Fruit fly (Drosophila melanogaster) whole organism, embryonic: ENCODE measurements around the gene CG44329.

Source experiments
- Adf1 ChIP-seq: fragments of 200-800 bp; sonication (Bioruptor generic); IDR thresholded peaks from 2 replicates; pipeline ENCODE4 v1.3.6; 2022; ENCODE audit warnings: missing biosample characterization, missing genetic modification characterization
- Atf-2 ChIP-seq: fragments of 200-800 bp; sonication (Bioruptor generic); optimal IDR thresholded peaks from 2 replicates; lab custom pipeline; 2016; ENCODE audit warnings: missing biosample characterization, missing genetic modification characterization
- Blimp-1 ChIP-seq: fragments of 200-800 bp; sonication (Bioruptor generic); optimal IDR thresholded peaks from 3 replicates; lab custom pipeline; 2018; ENCODE audit warnings: missing biosample characterization, missing genetic modification characterization, mild to moderate bottlenecking, moderate library complexity, missing genetic modification reagents
- CG10431 ChIP-seq: fragments of 200-800 bp; sonication (Bioruptor generic); optimal IDR thresholded peaks from 3 replicates; lab custom pipeline; 2018; ENCODE audit warnings: missing biosample characterization, mild to moderate bottlenecking, missing genetic modification characterization
- CG11695 ChIP-seq: fragments of 200-800 bp; sonication (Bioruptor generic); IDR thresholded peaks from 3 replicates; pipeline ENCODE4 v1.3.6; 2022; ENCODE audit warnings: missing biosample characterization, missing genetic modification characterization
- CG1647 ChIP-seq: fragments of 200-800 bp; sonication (Bioruptor generic); optimal IDR thresholded peaks from 3 replicates; lab custom pipeline; 2016; ENCODE audit warnings: missing biosample characterization, missing genetic modification characterization
- CG17829 ChIP-seq: fragments of 200-800 bp; optimal IDR thresholded peaks from 2 replicates; lab custom pipeline; 2019; ENCODE audit warnings: missing biosample characterization, mild to moderate bottlenecking, missing genetic modification characterization, moderate library complexity
- CG31224 ChIP-seq: fragments of 200-800 bp; sonication (Bioruptor generic); IDR thresholded peaks from 2 replicates; pipeline ENCODE4 v1.3.6; 2022; ENCODE audit warnings: missing biosample characterization, missing genetic modification characterization
- CG31365 ChIP-seq: fragments of 200-800 bp; sonication (Bioruptor generic); optimal IDR thresholded peaks from 2 replicates; lab custom pipeline; 2018; ENCODE audit warnings: missing biosample characterization, mild to moderate bottlenecking, missing genetic modification characterization
- CG3838 ChIP-seq: fragments of 200-800 bp; sonication (Bioruptor generic); optimal IDR thresholded peaks from 3 replicates; lab custom pipeline; 2016; ENCODE audit warnings: missing biosample characterization, missing genetic modification characterization
- CG4282 ChIP-seq: fragments of 200-800 bp; sonication (Bioruptor generic); optimal IDR thresholded peaks from 2 replicates; lab custom pipeline; 2016; ENCODE audit warnings: missing biosample characterization, missing genetic modification characterization
- CG4360 ChIP-seq: fragments of 200-800 bp; sonication (Bioruptor generic); IDR thresholded peaks from 2 replicates; pipeline ENCODE4 v1.3.6; 2022; ENCODE audit warnings: missing biosample characterization, missing genetic modification characterization
- CG5180 ChIP-seq: fragments of 200-800 bp; sonication (Bioruptor generic); optimal IDR thresholded peaks from 3 replicates; lab custom pipeline; 2017; ENCODE audit warnings: missing biosample characterization, missing genetic modification characterization, mild to moderate bottlenecking, moderate library complexity, missing genetic modification reagents
- CG6272 ChIP-seq: fragments of 200-800 bp; sonication (Bioruptor generic); IDR thresholded peaks from 2 replicates; pipeline ENCODE4 v1.3.6; 2022; ENCODE audit warnings: missing biosample characterization, missing genetic modification characterization
- CG7372 ChIP-seq: fragments of 200-800 bp; sonication (Bioruptor generic); IDR thresholded peaks from 2 replicates; pipeline ENCODE4 v1.3.6; 2022; ENCODE audit warnings: missing biosample characterization, missing genetic modification characterization
- CG7745 ChIP-seq: fragments of 200-800 bp; sonication (Bioruptor generic); optimal IDR thresholded peaks from 2 replicates; lab custom pipeline; 2018; ENCODE audit warnings: missing biosample characterization, mild to moderate bottlenecking, missing genetic modification characterization, moderate library complexity
- CG8281 ChIP-seq: fragments of 200-800 bp; sonication (Bioruptor generic); optimal IDR thresholded peaks from 2 replicates; lab custom pipeline; 2018; ENCODE audit warnings: missing biosample characterization, mild to moderate bottlenecking, missing genetic modification characterization, moderate library complexity
- CG8388 ChIP-seq: fragments of 200-800 bp; sonication (Bioruptor generic); optimal IDR thresholded peaks from 2 replicates; lab custom pipeline; 2019; ENCODE audit warnings: missing biosample characterization, mild to moderate bottlenecking, missing genetic modification characterization, moderate library complexity
- CG9932 ChIP-seq: fragments of 200-800 bp; sonication (Bioruptor generic); IDR thresholded peaks from 2 replicates; pipeline ENCODE4 v1.3.6; 2022; ENCODE audit warnings: missing biosample characterization, missing genetic modification characterization
- CHES-1-like ChIP-seq: fragments of 200-800 bp; sonication (Bioruptor generic); optimal IDR thresholded peaks from 2 replicates; lab custom pipeline; 2016; ENCODE audit warnings: missing biosample characterization, missing genetic modification characterization
- Camta ChIP-seq: fragments of 200-800 bp; sonication (Bioruptor generic); optimal IDR thresholded peaks from 2 replicates; lab custom pipeline; 2016; ENCODE audit warnings: missing biosample characterization, missing genetic modification characterization
- Dek ChIP-seq: fragments of 200-800 bp; sonication (Bioruptor generic); optimal IDR thresholded peaks from 3 replicates; lab custom pipeline; 2019; ENCODE audit warnings: missing biosample characterization, mild to moderate bottlenecking, missing genetic modification characterization, moderate library complexity
- Dfd ChIP-seq, 2 experiments: fragments of >200 bp; optimal IDR thresholded peaks; 2 replicates each; lab custom pipeline; 2017; ENCODE audit warnings: missing biosample characterization in 2 of 2, missing genetic modification characterization in 2 of 2
- HLH54F ChIP-seq: fragments of 200-800 bp; sonication (Bioruptor generic); optimal IDR thresholded peaks from 3 replicates; lab custom pipeline; 2016; ENCODE audit warnings: missing biosample characterization, missing genetic modification characterization
- Hr3 ChIP-seq: fragments of 200-800 bp; sonication (Bioruptor generic); optimal IDR thresholded peaks from 3 replicates; lab custom pipeline; 2016; ENCODE audit warnings: missing biosample characterization, missing genetic modification characterization
- NFAT ChIP-seq: fragments of 200-800 bp; sonication (Bioruptor generic); IDR thresholded peaks from 2 replicates; pipeline ENCODE4 v1.3.6; 2022; ENCODE audit warnings: missing biosample characterization, missing genetic modification characterization
- Sox102F ChIP-seq: fragments of 200-800 bp; sonication (Bioruptor generic); optimal IDR thresholded peaks from 2 replicates; lab custom pipeline; 2018; ENCODE audit warnings: missing biosample characterization, mild to moderate bottlenecking, missing genetic modification characterization, moderate library complexity
- Sry-β ChIP-seq: fragments of 200-800 bp; sonication (Bioruptor generic); optimal IDR thresholded peaks from 2 replicates; lab custom pipeline; 2018; ENCODE audit warnings: missing biosample characterization, mild to moderate bottlenecking, missing genetic modification characterization, moderate library complexity
- Tbp ChIP-seq: fragments of >200 bp; optimal IDR thresholded peaks from 2 replicates; lab custom pipeline; 2018; ENCODE audit warnings: missing biosample characterization, missing genetic modification characterization
- Trl ChIP-seq, 3 experiments: fragments of >200 bp in 2 of 3; fragments of 200-800 bp in 1 of 3; sonication (Bioruptor generic) in 1 of 3; optimal IDR thresholded peaks; 2 replicates in 1 of 3; 3 replicates in 2 of 3; lab custom pipeline; 2016 to 2017; ENCODE audit warnings: missing biosample characterization in 1 of 3, missing genetic modification characterization in 1 of 3
- abd-A ChIP-seq: fragments of 200-800 bp; sonication (Bioruptor generic); optimal IDR thresholded peaks from 3 replicates; lab custom pipeline; 2019; ENCODE audit warnings: missing biosample characterization, mild to moderate bottlenecking, missing genetic modification characterization, moderate library complexity
- amos ChIP-seq: fragments of 200-800 bp; sonication (Bioruptor generic); IDR thresholded peaks from 2 replicates; pipeline ENCODE4 v1.3.6; 2022; ENCODE audit warnings: missing biosample characterization, missing genetic modification characterization; ENCODE audit not compliant: partially characterized antibody
- aop ChIP-seq: fragments of 200-800 bp; sonication (Bioruptor generic); IDR thresholded peaks from 2 replicates; pipeline ENCODE4 v1.3.6; 2022; ENCODE audit warnings: missing biosample characterization, missing genetic modification characterization
- bbx ChIP-seq: fragments of 200-800 bp; sonication (Bioruptor generic); IDR thresholded peaks from 2 replicates; pipeline ENCODE4 v1.3.6; 2022; ENCODE audit warnings: missing biosample characterization, missing genetic modification characterization; ENCODE audit not compliant: partially characterized antibody
- caup ChIP-seq: fragments of 200-800 bp; sonication (Bioruptor generic); optimal IDR thresholded peaks from 3 replicates; lab custom pipeline; 2017; ENCODE audit warnings: missing biosample characterization, mild to moderate bottlenecking, missing genetic modification characterization, moderate library complexity; ENCODE audit not compliant: severe bottlenecking
- ci ChIP-seq: fragments of 200-800 bp; sonication (Bioruptor generic); IDR thresholded peaks from 3 replicates; pipeline ENCODE4 v1.3.6; 2022; ENCODE audit warnings: missing biosample characterization, missing genetic modification characterization
- fd96Cb ChIP-seq: fragments of 200-800 bp; sonication (Bioruptor generic); optimal IDR thresholded peaks from 2 replicates; lab custom pipeline; 2018; ENCODE audit warnings: missing biosample characterization, mild to moderate bottlenecking, missing genetic modification characterization, moderate library complexity
- gem ChIP-seq: fragments of 200-800 bp; sonication (Bioruptor generic); optimal IDR thresholded peaks from 2 replicates; lab custom pipeline; 2019; ENCODE audit warnings: missing biosample characterization, mild to moderate bottlenecking, missing genetic modification characterization, moderate library complexity
- gsb ChIP-seq: fragments of 200-800 bp; sonication (Bioruptor generic); IDR thresholded peaks from 2 replicates; pipeline ENCODE4 v1.3.6; 2022; ENCODE audit warnings: missing biosample characterization, missing genetic modification characterization
- phol ChIP-seq: fragments of 200-800 bp; sonication (Bioruptor generic); optimal IDR thresholded peaks from 3 replicates; lab custom pipeline; 2018; ENCODE audit warnings: missing biosample characterization, mild to moderate bottlenecking, missing genetic modification characterization, moderate library complexity
- pros ChIP-seq: fragments of 200-800 bp; sonication (Bioruptor generic); optimal IDR thresholded peaks from 3 replicates; lab custom pipeline; 2019; ENCODE audit warnings: missing biosample characterization, mild to moderate bottlenecking, missing genetic modification characterization, moderate library complexity
- pzg ChIP-seq: fragments of 200-800 bp; sonication (Bioruptor generic); optimal IDR thresholded peaks from 3 replicates; lab custom pipeline; 2018; ENCODE audit warnings: missing biosample characterization, mild to moderate bottlenecking, missing genetic modification characterization, moderate library complexity
- seq ChIP-seq: fragments of 200-800 bp; sonication (Bioruptor generic); IDR thresholded peaks from 2 replicates; pipeline ENCODE4 v1.3.6; 2022; ENCODE audit warnings: missing biosample characterization, missing genetic modification characterization
- so ChIP-seq: fragments of 200-800 bp; sonication (Bioruptor generic); IDR thresholded peaks from 3 replicates; pipeline ENCODE4 v1.3.6; 2022; ENCODE audit warnings: missing biosample characterization, missing genetic modification characterization
- tll ChIP-seq, 2 experiments: fragments of 200-800 bp in 1 of 2; fragments of >200 bp in 1 of 2; sonication (Bioruptor generic) in 1 of 2; optimal IDR thresholded peaks; 2 replicates each; lab custom pipeline; 2017 to 2019; ENCODE audit warnings: missing biosample characterization in 2 of 2, missing genetic modification characterization in 2 of 2, mild to moderate bottlenecking in 1 of 2, moderate library complexity in 1 of 2
- tup ChIP-seq: fragments of 200-800 bp; sonication (Bioruptor generic); optimal IDR thresholded peaks from 2 replicates; lab custom pipeline; 2016; ENCODE audit warnings: missing biosample characterization, mild to moderate bottlenecking, missing genetic modification characterization, moderate library complexity
- vvl ChIP-seq: fragments of 200-800 bp; sonication (Bioruptor generic); IDR thresholded peaks from 2 replicates; pipeline ENCODE4 v1.3.6; 2022; ENCODE audit warnings: missing biosample characterization, missing genetic modification characterization

Gene CG44329

dm6 chrX:5776547-5776946 is 36.2 kb downstream of the CG44329 start, which contains the start of gene CG42264:
TSS of gene CG42264 (minus strand) at chrX:5776647.
- TF ChIP-seq CG4282 (GFP tag; lab: Kevin White, UChicago) (no peak), phol (no peak), CG8281 (tag; lab: Kevin White, UChicago) (peak; percentile 40), fd96Cb (no peak), vvl (GFP tag; lab: Robert Waterston, UW) (peak; percentile 22; the same call in 1 of the 2 replicates), CG5180 (GFP tag; lab: Kevin White, UChicago) (no peak)

dm6 chrX:5772409-5772808 is 40.4 kb downstream of the CG44329 start:
- TF ChIP-seq CG10431 (GFP tag; lab: Kevin White, UChicago), result peak; percentile 38
- no peak for TF ChIP-seq CG3838
- no peak for TF ChIP-seq CG8388
- TF ChIP-seq seq (GFP tag; lab: Robert Waterston, UW), result no peak
- TF ChIP-seq Adf1 (GFP tag; lab: Robert Waterston, UW), result no peak
- TF ChIP-seq Trl (optimal IDR thresholded peaks at IDR 0.05; lab: Kevin White, UChicago), result peak in 1 of 2 experiments; percentile 48
- no peak for TF ChIP-seq Trl (GFP tag; optimal IDR thresholded peaks at IDR 0.05; lab: Kevin White, UChicago)
- peak; percentile 98 for TF ChIP-seq Blimp-1

dm6 chrX:5770730-5771181 is 42.0 kb downstream of the CG44329 start, which contains the start of gene CG3097:
TSS of gene CG3097 (minus strand) at chrX:5770780.
- TF ChIP-seq NFAT, result no peak
- TF ChIP-seq CG31365 (tag; lab: Kevin White, UChicago), result no peak
- peak; percentile 51; the same call in 1 of the 2 replicates for TF ChIP-seq aop (GFP tag; lab: Robert Waterston, UW)
- TF ChIP-seq fd96Cb, result no peak
- no peak for TF ChIP-seq Hr3
- no peak for TF ChIP-seq CG31224
- TF ChIP-seq HLH54F, result no peak
- peak; percentile 55; the same call in 2 of the 3 replicates for TF ChIP-seq ci (GFP tag; lab: Robert Waterston, UW)
- TF ChIP-seq Atf-2 (GFP tag; lab: Kevin White, UChicago), result no peak
- no peak for TF ChIP-seq Camta (GFP tag; lab: Kevin White, UChicago)
- no peak for TF ChIP-seq gem
- peak; percentile 24 for TF ChIP-seq pros (GFP tag; lab: Kevin White, UChicago)
- TF ChIP-seq abd-A (tag; lab: Kevin White, UChicago), result no peak
- TF ChIP-seq gsb (GFP tag; lab: Robert Waterston, UW), result no peak
- TF ChIP-seq caup, result no peak
- TF ChIP-seq so, result no peak
- TF ChIP-seq CG11695, result no peak
- no peak for TF ChIP-seq CG1647 (GFP tag; lab: Kevin White, UChicago)
- no peak for TF ChIP-seq CG6272 (GFP tag; lab: Robert Waterston, UW)
- no peak for TF ChIP-seq CG7745 (tag; lab: Kevin White, UChicago)
- TF ChIP-seq CG7372, result no peak
- no peak for TF ChIP-seq CG9932 (GFP tag; lab: Robert Waterston, UW)
- no peak for TF ChIP-seq Tbp
- TF ChIP-seq amos, result peak; percentile 13; the same call in 1 of the 2 replicates
- TF ChIP-seq pzg, result no peak
- no peak for TF ChIP-seq Sox102F
- TF ChIP-seq Dek (tag; lab: Kevin White, UChicago), result no peak
- no peak for TF ChIP-seq tll (GFP tag; optimal IDR thresholded peaks at IDR 0.05; lab: Kevin White, UChicago)
- no peak for TF ChIP-seq tup
- TF ChIP-seq CHES-1-like (GFP tag; lab: Kevin White, UChicago), result no peak
- no peak for TF ChIP-seq Dfd (GFP tag; optimal IDR thresholded peaks at IDR 0.05; lab: Kevin White, UChicago)
- TF ChIP-seq CG4360 (GFP tag; lab: Robert Waterston, UW), result peak; percentile 83
- TF ChIP-seq bbx (GFP tag; lab: Robert Waterston, UW), result peak; percentile 61
- no peak for TF ChIP-seq CG17829 (tag; lab: Kevin White, UChicago)
- TF ChIP-seq Sry-β (GFP tag; lab: Kevin White, UChicago), result no peak
